Fruit fly (Drosophila melanogaster): ENCODE measurements around the gene CG31231.

Gene CG31231

dm6 chr3R:18665061-18665460 lies at the start of gene CG31231:
Gene CG31231, plus strand, starts transcription at chr3R:18665361.
- TF ChIP-seq usp (GFP tag; optimal IDR thresholded peaks at IDR 0.05), result no peak
- TF ChIP-seq CG8478 (optimal IDR thresholded peaks at IDR 0.05), result no peak
- no peak for TF ChIP-seq psq (optimal IDR thresholded peaks at IDR 0.05)
- no peak for TF ChIP-seq EcR (GFP tag; optimal IDR thresholded peaks at IDR 0.05)
- no peak for TF ChIP-seq pan (optimal IDR thresholded peaks at IDR 0.05)
- no peak for TF ChIP-seq Dll (optimal IDR thresholded peaks at IDR 0.05)

DNA sequence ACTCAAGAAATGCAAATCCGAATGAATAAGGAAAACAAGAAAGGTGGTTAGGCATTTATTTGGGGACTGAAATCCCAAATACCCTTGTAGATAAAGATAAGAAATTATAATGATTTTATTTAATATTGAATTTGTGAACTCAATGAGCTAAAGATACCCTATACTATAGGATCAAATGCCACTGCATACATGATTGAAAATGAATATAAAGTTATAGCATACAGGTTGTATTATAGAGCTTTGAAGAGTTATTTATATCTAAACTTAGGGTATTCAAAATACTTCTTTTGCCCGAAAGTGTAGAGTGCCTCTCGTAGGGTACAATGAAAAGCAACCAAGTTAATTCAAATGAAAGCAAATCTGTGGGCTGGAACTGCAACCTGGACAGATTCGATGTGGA lies 49.2 kb upstream of the CG31231 start:
- no peak for TF ChIP-seq CG8478 (optimal IDR thresholded peaks at IDR 0.05)
- no peak for TF ChIP-seq psq (optimal IDR thresholded peaks at IDR 0.05)
- TF ChIP-seq usp (GFP tag; optimal IDR thresholded peaks at IDR 0.05), result no peak
- TF ChIP-seq EcR (GFP tag; optimal IDR thresholded peaks at IDR 0.05), result no peak
- TF ChIP-seq pan (optimal IDR thresholded peaks at IDR 0.05), result no peak
- TF ChIP-seq Dll (optimal IDR thresholded peaks at IDR 0.05), result no peak

DNA sequence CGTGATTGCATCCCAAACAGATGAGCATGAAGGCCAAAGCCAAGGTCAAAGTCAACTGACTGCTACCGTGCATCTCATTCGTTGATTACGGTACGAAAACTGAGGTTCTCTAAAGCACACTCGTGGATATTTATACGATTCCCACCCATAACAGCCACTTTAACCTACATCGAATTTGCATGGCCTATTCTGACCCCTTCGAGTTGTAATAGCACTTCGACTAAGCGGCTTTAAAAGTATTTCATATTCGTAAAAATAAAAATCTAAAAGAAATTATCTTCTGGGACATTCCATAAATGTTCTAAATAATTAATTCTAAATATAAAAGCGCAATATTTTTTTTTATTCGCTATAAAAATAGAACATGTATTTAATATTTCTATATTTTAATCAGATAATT lies 47.8 kb upstream of the CG31231 start, which contains the start of gene CG7695:
Gene CG7695 (minus strand): TSS at position 101 of the 400 bp plus-strand sequence.
- TF ChIP-seq usp (GFP tag; optimal IDR thresholded peaks at IDR 0.05) (no peak), CG8478 (optimal IDR thresholded peaks at IDR 0.05) (no peak), pan (optimal IDR thresholded peaks at IDR 0.05) (no peak), Dll (optimal IDR thresholded peaks at IDR 0.05) (no peak), EcR (GFP tag; optimal IDR thresholded peaks at IDR 0.05) (no peak), psq (optimal IDR thresholded peaks at IDR 0.05) (no peak)

DNA sequence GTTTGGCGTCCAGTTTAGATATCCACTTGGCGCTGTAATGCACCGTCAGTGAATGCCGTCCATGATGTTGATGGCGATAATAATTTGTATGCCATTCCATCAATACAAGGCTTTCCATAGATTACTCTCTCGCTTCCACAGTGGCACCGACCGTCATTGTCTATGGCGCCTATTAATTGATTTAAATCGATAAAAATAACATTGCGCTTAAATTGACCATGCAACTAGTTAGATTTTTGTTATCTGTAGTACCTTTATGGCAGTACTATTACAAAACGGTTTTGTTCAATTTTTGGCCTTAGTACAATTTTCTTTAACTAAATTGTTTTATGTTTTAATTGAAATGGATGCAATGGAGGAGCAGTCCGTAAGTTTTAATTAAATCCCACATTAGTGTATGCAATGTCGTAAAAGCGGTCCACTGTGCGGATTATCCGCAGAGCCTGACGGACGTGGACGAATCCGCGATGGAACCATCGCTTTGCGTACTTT lies 45.7 kb upstream of the CG31231 start:
- TF ChIP-seq psq (optimal IDR thresholded peaks at IDR 0.05) (no peak), CG8478 (optimal IDR thresholded peaks at IDR 0.05) (no peak), pan (optimal IDR thresholded peaks at IDR 0.05) (no peak), Dll (optimal IDR thresholded peaks at IDR 0.05) (no peak), usp (GFP tag; optimal IDR thresholded peaks at IDR 0.05) (no peak), EcR (GFP tag; optimal IDR thresholded peaks at IDR 0.05) (no peak)

DNA sequence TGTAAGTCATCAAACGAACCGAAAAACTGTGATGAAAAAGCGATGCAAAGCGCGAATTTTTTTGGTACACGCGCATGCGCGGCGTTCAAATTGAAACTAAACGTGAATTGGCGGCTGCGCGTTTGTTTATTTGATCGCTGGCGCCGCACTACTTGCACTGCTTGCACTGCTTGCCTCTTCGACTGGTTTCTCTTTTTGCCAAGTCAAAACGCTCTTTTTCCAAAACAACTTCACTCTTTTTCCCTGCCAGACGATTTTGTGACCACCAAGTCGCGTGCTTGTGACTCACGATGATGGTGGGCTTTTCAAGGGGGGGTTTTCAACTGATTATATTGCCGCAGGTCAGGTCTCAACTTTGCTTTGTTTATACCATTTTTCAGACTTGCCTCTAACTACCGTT lies 43.9 kb upstream of the CG31231 start, which contains the start of gene CG14304:
Gene CG14304 (minus strand): TSS at position 98 of the 400 bp plus-strand sequence.
- no peak for TF ChIP-seq pan (optimal IDR thresholded peaks at IDR 0.05)
- no peak for TF ChIP-seq psq (optimal IDR thresholded peaks at IDR 0.05)
- TF ChIP-seq CG8478 (optimal IDR thresholded peaks at IDR 0.05), result no peak
- TF ChIP-seq EcR (GFP tag; optimal IDR thresholded peaks at IDR 0.05), result no peak

DNA sequence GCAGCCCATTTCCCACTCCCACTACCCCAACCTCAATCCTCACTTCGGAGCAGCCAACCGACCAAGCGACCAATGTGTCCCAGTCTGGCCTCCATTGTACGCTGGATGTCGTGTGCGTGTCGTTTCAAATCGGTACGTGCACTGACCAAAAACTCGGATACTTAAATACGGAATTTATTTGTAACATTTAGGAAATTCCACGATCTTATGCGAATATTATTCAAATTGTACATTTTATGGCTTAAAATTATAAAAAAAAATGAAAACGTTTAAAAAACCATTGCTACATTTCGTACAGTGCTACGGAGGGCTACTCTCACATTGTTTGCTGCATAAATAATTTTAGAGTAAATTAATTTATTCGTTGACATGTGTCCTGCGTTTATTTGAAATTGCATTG lies 40.6 kb upstream of the CG31231 start:
- TF ChIP-seq EcR (GFP tag; optimal IDR thresholded peaks at IDR 0.05), result no peak
- TF ChIP-seq Dll (optimal IDR thresholded peaks at IDR 0.05), result no peak
- TF ChIP-seq pan (optimal IDR thresholded peaks at IDR 0.05), result no peak
- no peak for TF ChIP-seq usp (GFP tag; optimal IDR thresholded peaks at IDR 0.05)
- TF ChIP-seq psq (optimal IDR thresholded peaks at IDR 0.05), result no peak
- no peak for TF ChIP-seq CG8478 (optimal IDR thresholded peaks at IDR 0.05)

DNA sequence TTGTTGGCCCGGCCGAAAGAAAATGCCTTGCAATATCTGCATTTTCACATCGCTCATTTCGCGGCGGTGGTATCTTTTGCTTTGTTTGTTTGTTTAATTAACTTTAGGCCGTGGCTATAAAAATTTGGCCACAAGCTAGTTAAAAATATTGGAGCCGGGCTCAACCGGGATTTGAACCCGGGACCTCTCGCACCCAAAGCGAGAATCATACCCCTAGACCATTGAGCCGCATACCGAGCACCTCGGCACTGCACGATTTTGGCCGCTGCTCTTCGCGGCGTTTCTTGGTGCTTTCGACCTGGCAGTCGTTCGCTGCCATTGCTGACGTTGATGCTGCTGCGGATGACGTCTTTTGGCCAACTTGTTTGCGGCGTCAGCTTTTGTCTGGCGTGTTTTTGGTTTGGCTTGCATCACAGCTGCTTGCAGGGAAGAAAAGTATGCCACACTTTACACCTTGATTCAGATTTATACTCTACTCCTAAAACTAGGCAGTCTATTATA lies 36.8 kb upstream of the CG31231 start:
- no peak for TF ChIP-seq Dll (optimal IDR thresholded peaks at IDR 0.05)
- TF ChIP-seq psq (optimal IDR thresholded peaks at IDR 0.05), result no peak
- no peak for TF ChIP-seq EcR (GFP tag; optimal IDR thresholded peaks at IDR 0.05)
- no peak for TF ChIP-seq CG8478 (optimal IDR thresholded peaks at IDR 0.05)
- no peak for TF ChIP-seq pan (optimal IDR thresholded peaks at IDR 0.05)
- TF ChIP-seq usp (GFP tag; optimal IDR thresholded peaks at IDR 0.05), result no peak

- no peak for TF ChIP-seq CG8478 (optimal IDR thresholded peaks at IDR 0.05)
- no peak for TF ChIP-seq psq (optimal IDR thresholded peaks at IDR 0.05)
- TF ChIP-seq EcR (GFP tag; optimal IDR thresholded peaks at IDR 0.05), result no peak
- no peak for TF ChIP-seq Dll (optimal IDR thresholded peaks at IDR 0.05)
- no peak for TF ChIP-seq pan (optimal IDR thresholded peaks at IDR 0.05)
- TF ChIP-seq usp (GFP tag; optimal IDR thresholded peaks at IDR 0.05), result no peak
Observed at dm6 chr3R:18633099-18633498, 32.1 kb upstream of the CG31231 start.

- TF ChIP-seq psq (optimal IDR thresholded peaks at IDR 0.05), result no peak
- TF ChIP-seq pan (optimal IDR thresholded peaks at IDR 0.05), result no peak
- no peak for TF ChIP-seq usp (GFP tag; optimal IDR thresholded peaks at IDR 0.05)
- TF ChIP-seq EcR (GFP tag; optimal IDR thresholded peaks at IDR 0.05), result no peak
- no peak for TF ChIP-seq CG8478 (optimal IDR thresholded peaks at IDR 0.05)
- TF ChIP-seq Dll (optimal IDR thresholded peaks at IDR 0.05), result no peak
Observed at dm6 chr3R:18639662-18640061, 25.5 kb upstream of the CG31231 start.

- TF ChIP-seq CG8478 (optimal IDR thresholded peaks at IDR 0.05) (no peak), usp (GFP tag; optimal IDR thresholded peaks at IDR 0.05) (no peak), pan (optimal IDR thresholded peaks at IDR 0.05) (no peak), Dll (optimal IDR thresholded peaks at IDR 0.05) (no peak), EcR (GFP tag; optimal IDR thresholded peaks at IDR 0.05) (no peak)
Observed at dm6 chr3R:18641242-18641757, 23.9 kb upstream of the CG31231 start, which contains the start of gene CG14301. Gene CG14301, minus strand, starts transcription at chr3R:18641457.

dm6 chr3R:18643646-18644045 lies 21.5 kb upstream of the CG31231 start:
- TF ChIP-seq psq (optimal IDR thresholded peaks at IDR 0.05), result no peak
- TF ChIP-seq usp (GFP tag; optimal IDR thresholded peaks at IDR 0.05), result no peak
- no peak for TF ChIP-seq pan (optimal IDR thresholded peaks at IDR 0.05)
- TF ChIP-seq Dll (optimal IDR thresholded peaks at IDR 0.05), result no peak
- TF ChIP-seq EcR (GFP tag; optimal IDR thresholded peaks at IDR 0.05), result no peak
- TF ChIP-seq CG8478 (optimal IDR thresholded peaks at IDR 0.05), result no peak

DNA sequence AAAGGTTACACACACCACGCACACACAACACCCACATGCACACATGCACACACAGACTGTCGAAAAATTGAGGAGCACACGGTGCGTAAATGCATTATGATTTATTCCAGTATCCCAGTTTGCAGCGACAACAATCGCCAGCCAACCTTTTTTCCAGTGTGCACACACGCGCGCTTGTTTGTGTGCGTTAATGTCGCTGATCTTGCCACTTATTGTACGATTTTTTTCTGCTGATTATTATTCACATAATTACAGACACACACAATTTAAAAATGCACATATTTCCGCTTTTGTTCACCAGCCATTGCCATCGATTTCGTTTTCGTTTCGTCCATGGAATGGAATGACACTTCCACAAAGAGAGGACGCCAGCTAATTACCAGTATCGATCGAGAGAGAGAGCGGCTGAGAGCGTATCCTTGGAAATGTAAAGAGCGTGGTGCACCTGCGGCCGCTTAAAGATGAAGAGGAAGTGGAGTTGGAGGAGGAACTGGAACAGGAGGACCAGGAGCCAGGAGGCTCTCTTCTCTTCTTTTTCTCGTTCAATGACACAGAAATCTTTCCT lies 6.7 kb upstream of the CG31231 start:
- TF ChIP-seq usp (GFP tag; optimal IDR thresholded peaks at IDR 0.05) (no peak), Dll (optimal IDR thresholded peaks at IDR 0.05) (peak; percentile 61)
